Fruit fly (Drosophila melanogaster): ENCODE measurements around the gene CG7148.

- TF ChIP-seq psq (optimal IDR thresholded peaks at IDR 0.05) (no peak), pan (optimal IDR thresholded peaks at IDR 0.05) (no peak), Dll (optimal IDR thresholded peaks at IDR 0.05) (no peak), usp (GFP tag; optimal IDR thresholded peaks at IDR 0.05) (no peak), CG8478 (optimal IDR thresholded peaks at IDR 0.05) (no peak), EcR (GFP tag; optimal IDR thresholded peaks at IDR 0.05) (no peak)
Observed at dm6 chr3L:21843307-21843706, 11.3 kb upstream of the CG7148 start.

All from whole organism.